Worm (Caenorhabditis elegans): ENCODE results near the gene R04A9.1.

DNA sequence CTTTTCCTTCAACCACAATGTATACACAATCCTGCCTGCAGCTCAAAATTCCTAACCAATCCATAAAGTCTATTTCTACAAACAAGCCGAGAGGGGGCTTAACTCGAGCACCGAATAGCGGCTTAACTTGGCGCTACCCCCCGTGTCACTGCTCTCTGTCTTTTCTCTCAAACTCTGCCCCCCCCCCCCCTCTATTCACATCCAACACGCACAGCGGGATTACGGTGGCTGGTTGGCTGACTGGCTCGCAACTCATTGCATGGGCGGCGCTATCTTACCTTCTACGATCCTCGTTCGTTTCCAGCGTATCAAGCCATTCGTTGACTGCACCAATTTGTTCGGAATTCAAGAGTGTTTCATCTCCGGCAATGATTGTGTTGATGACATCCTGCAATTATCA, 26.9 kb downstream of the R04A9.1 start:
- TF ChIP-seq ceh-82 (tag; optimal IDR thresholded peaks at IDR 0.05) (no peak), nhr-129 (tag; optimal IDR thresholded peaks at IDR 0.05) (no peak), ZK546.5 (tag; optimal IDR thresholded peaks at IDR 0.05) (no peak), nhr-237 (tag; optimal IDR thresholded peaks at IDR 0.05) (no peak), lin-39 (tag; optimal IDR thresholded peaks at IDR 0.05) (no peak), unc-55 (GFP tag; optimal IDR thresholded peaks at IDR 0.05) (no peak), skn-1 (tag; optimal IDR thresholded peaks at IDR 0.05) (no peak), unc-39 (tag; optimal IDR thresholded peaks at IDR 0.05) (no peak), aly-2 (tag; optimal IDR thresholded peaks at IDR 0.05) (no peak), elt-3 (tag; optimal IDR thresholded peaks at IDR 0.05) (no peak), ama-1 (optimal IDR thresholded peaks at IDR 0.05) (no peak)
